Worm (Caenorhabditis elegans): ENCODE data around the gene asp-18.

Gene asp-18

DNA sequence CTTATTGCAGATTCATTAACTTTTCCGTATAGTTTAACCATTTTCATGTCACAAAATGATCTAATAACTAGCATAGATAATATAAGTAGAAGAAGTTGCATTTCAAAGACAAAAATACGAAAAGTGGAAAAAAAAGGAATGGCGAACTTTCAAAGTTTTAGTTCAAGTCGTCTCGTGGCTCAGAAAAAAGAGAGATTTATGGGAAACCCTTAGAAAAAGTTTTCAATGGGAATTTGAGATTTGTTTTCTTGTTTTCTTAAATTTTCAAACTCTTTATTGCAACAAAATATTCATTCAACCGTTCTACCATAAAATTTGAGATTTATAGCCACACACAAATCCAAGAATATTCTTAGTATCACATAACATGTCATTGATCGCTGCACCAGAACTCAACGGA is 10.6 kb upstream of the asp-18 start, which contains the start of gene clec-250:
TSS of gene clec-250 (minus strand) at position 101 of the 400 bp plus-strand sequence.
- TF ChIP-seq F13C5.2 (tag; optimal IDR thresholded peaks at IDR 0.05) (no peak), tra-4 (tag; optimal IDR thresholded peaks at IDR 0.05) (no peak), tbx-37 (GFP tag; conservative IDR thresholded peaks at IDR 0.05) (no peak), B0310.2 (tag; optimal IDR thresholded peaks at IDR 0.05) (no peak), pes-1 (GFP tag; IDR thresholded peaks at IDR 0.05) (no peak), ama-1 (optimal IDR thresholded peaks at IDR 0.05) (no peak), scrt-1 (GFP tag; IDR thresholded peaks at IDR 0.05) (no peak), ceh-36 (tag; optimal IDR thresholded peaks at IDR 0.05) (no peak), ets-7 (tag; optimal IDR thresholded peaks at IDR 0.05) (no peak), aly-1 (tag; optimal IDR thresholded peaks at IDR 0.05) (no peak), ceh-13 (GFP tag; optimal IDR thresholded peaks at IDR 0.05) (no peak), sea-1 (GFP tag; conservative IDR thresholded peaks at IDR 0.05) (no peak), flt-1 (GFP tag; IDR thresholded peaks at IDR 0.05) (no peak), hnd-1 (tag; optimal IDR thresholded peaks at IDR 0.05) (no peak), tbx-11 (GFP tag; IDR thresholded peaks at IDR 0.05) (no peak), hmbx-1 (tag; optimal IDR thresholded peaks at IDR 0.05) (no peak), hmg-4 (GFP tag; optimal IDR thresholded peaks at IDR 0.05) (no peak)

DNA sequence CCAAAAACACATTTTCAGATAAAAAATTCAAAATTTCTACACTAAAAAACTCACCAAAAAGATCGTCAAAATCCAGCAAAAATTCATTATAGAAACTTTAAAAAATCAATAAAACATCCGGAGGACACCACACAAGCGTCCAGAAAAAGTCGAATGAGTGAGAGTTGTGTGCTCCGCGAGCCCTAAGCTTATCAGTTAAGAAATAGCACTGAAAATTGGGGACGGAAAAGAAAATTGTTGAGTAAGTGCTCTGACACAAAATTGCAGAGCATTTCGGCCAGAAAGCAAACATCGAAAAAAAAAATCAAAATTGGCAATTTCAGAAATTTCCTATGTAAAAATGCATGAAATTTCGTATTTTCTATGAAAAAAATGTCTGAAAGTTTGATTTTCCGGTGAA is 6.2 kb upstream of the asp-18 start:
- TF ChIP-seq sea-1 (GFP tag; conservative IDR thresholded peaks at IDR 0.05) (no peak), tbx-11 (GFP tag; IDR thresholded peaks at IDR 0.05) (no peak), tra-4 (tag; optimal IDR thresholded peaks at IDR 0.05) (no peak), ets-7 (tag; optimal IDR thresholded peaks at IDR 0.05) (no peak), ceh-13 (GFP tag; optimal IDR thresholded peaks at IDR 0.05) (no peak), ama-1 (optimal IDR thresholded peaks at IDR 0.05) (no peak), hnd-1 (tag; optimal IDR thresholded peaks at IDR 0.05) (no peak), B0310.2 (tag; optimal IDR thresholded peaks at IDR 0.05) (no peak), hmg-4 (GFP tag; optimal IDR thresholded peaks at IDR 0.05) (no peak), flt-1 (GFP tag; IDR thresholded peaks at IDR 0.05) (no peak), pes-1 (GFP tag; IDR thresholded peaks at IDR 0.05) (no peak)

DNA sequence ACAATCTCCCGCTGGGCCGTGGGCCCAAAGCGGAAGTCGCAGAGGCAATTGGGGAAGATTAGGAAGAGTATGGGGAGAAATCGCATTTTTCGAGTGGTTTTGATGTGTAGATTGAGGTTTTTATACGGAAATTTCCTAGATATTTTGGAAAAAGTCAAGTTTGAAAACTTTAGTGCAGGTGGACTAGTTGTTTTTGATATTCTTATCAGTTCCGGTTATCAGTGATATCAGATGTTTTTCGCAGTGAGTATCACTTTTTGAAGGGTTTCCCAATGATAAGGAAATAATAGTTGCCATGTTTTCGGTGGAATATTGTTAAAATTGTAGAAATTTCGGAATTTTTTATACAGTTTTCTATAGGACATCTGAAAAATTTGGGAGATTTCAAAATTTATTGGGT is 2.9 kb upstream of the asp-18 start, which contains the start of gene scl-20:
TSS of gene scl-20 (minus strand) at position 101 of the 400 bp plus-strand sequence.
- TF ChIP-seq scrt-1 (GFP tag; IDR thresholded peaks at IDR 0.05) (no peak), hmg-4 (GFP tag; optimal IDR thresholded peaks at IDR 0.05) (no peak), B0310.2 (tag; optimal IDR thresholded peaks at IDR 0.05) (no peak), tbx-11 (GFP tag; IDR thresholded peaks at IDR 0.05) (no peak), hmbx-1 (tag; optimal IDR thresholded peaks at IDR 0.05) (no peak), ceh-13 (GFP tag; optimal IDR thresholded peaks at IDR 0.05) (no peak), pes-1 (GFP tag; IDR thresholded peaks at IDR 0.05) (no peak), ets-7 (tag; optimal IDR thresholded peaks at IDR 0.05) (no peak), ama-1 (optimal IDR thresholded peaks at IDR 0.05) (no peak)

DNA sequence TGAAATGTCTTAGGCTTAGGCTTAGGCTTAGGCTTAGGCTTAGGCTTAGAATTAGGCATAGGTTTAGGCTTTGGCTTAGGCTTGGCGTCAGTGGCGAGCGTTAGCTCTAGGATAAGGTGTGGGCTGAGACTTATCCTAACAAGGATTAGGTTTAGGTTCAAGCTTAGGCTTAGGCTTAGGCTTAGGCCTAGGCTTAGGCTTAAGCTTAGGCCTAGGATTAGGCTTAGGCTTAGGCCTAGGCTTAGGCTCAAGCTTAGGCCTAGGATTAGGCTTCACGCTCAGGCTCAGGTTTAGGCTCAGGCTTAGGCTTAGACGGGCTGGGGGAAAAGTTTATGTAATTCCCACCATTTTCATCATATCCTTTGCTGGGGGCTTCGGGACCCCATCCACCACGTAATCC is 2.5 kb upstream of the asp-18 start:
- peak; percentile 88 for TF ChIP-seq ceh-36 (tag; optimal IDR thresholded peaks at IDR 0.05)
- TF ChIP-seq hmbx-1 (tag; optimal IDR thresholded peaks at IDR 0.05): no peak

DNA sequence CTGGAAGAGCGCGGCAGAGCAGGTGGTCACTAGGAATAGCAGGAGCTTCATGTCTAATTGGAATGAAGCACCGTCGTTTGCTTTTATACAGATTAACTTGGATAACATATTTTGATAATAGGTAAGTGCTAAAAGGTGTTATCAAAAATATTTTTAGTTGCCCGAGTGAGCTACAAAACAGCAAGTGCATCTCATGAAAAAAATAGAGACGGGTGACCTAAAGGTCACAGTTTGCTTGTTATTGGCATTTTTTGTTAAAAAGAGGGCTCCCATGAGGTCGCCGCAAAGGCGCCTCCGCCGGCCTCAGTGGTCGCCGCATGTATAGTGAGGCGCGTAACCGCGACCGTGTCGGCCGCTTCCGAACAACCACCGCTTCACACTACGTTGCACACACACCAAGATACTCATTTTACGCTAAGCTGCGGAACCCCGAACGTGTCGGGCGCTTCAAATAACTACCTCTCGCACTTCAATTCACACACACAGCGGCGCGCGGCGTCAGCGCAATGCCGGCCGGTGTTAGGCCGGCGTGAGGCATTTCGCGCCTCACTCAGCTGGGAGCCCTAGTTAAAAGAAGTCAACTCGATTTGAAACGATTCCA is 2.1 kb downstream of the asp-18 start, which contains the start of gene asp-19:
TSS of gene asp-19 (minus strand) at position 51 of the 601 bp plus-strand sequence.
- TF ChIP-seq ceh-13 (GFP tag; optimal IDR thresholded peaks at IDR 0.05) (no peak), sea-1 (GFP tag; conservative IDR thresholded peaks at IDR 0.05) (no peak), hmg-4 (GFP tag; optimal IDR thresholded peaks at IDR 0.05) (no peak), scrt-1 (GFP tag; IDR thresholded peaks at IDR 0.05) (no peak), ama-1 (optimal IDR thresholded peaks at IDR 0.05) (no peak), ceh-36 (tag; optimal IDR thresholded peaks at IDR 0.05) (no peak), pes-1 (GFP tag; IDR thresholded peaks at IDR 0.05) (no peak), hmbx-1 (tag; optimal IDR thresholded peaks at IDR 0.05) (no peak), tbx-37 (GFP tag; conservative IDR thresholded peaks at IDR 0.05) (no peak), ets-7 (tag; optimal IDR thresholded peaks at IDR 0.05) (no peak), F13C5.2 (tag; optimal IDR thresholded peaks at IDR 0.05) (no peak), tra-4 (tag; optimal IDR thresholded peaks at IDR 0.05) (no peak), aly-1 (tag; optimal IDR thresholded peaks at IDR 0.05) (no peak), hnd-1 (tag; optimal IDR thresholded peaks at IDR 0.05) (no peak), tbx-11 (GFP tag; IDR thresholded peaks at IDR 0.05) (no peak), B0310.2 (tag; optimal IDR thresholded peaks at IDR 0.05) (no peak), flt-1 (GFP tag; IDR thresholded peaks at IDR 0.05) (no peak)

DNA sequence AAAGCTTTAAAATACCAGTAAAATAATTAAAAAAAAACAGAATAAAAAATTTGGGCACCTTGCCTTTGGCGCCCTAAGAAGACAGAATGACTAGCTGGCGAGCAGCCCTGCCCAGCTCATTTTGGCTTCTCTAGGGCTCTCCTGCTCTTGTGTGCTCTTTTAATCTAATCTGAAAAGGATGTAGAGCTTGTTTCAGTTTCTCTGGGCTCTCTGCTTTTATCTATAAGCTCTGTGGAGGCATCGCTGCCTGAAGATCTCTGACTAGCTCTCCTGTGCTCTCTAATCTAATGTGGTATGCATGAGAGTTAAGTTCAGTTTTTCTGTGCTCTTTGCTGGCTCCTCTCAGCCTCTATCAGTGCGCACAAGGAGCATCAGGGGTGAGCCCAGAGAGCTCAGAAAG is 5.6 kb downstream of the asp-18 start:
- no peak for TF ChIP-seq ama-1 (optimal IDR thresholded peaks at IDR 0.05)
- no peak for TF ChIP-seq aly-1 (tag; optimal IDR thresholded peaks at IDR 0.05)
- no peak for TF ChIP-seq pes-1 (GFP tag; IDR thresholded peaks at IDR 0.05)
- no peak for TF ChIP-seq tbx-11 (GFP tag; IDR thresholded peaks at IDR 0.05)
- TF ChIP-seq hmg-4 (GFP tag; optimal IDR thresholded peaks at IDR 0.05): no peak

DNA sequence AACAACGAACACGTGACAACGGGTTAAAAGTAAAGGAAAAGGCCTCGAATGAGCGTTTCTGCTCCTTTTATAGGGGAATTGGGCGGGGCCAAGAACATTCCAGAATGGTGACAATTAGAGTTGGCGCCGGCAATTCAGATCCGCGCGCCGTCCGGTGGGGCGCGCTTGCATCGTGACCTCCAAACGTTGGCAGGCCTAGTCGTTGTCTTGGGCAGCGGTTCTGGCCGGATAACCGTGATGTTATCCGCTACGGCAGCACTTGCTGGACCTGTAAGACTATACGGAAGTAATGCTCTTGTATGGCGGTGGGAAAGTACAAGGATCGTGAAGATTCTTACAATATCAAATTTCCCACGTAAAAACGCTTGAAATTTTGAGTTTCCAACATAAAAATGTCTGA is 6.7 kb downstream of the asp-18 start:
- TF ChIP-seq tbx-11 (GFP tag; IDR thresholded peaks at IDR 0.05) (peak; percentile 41; the same call in 1 of the 2 replicates), sea-1 (GFP tag; conservative IDR thresholded peaks at IDR 0.05) (0 out of 2 replicates have a peak, but pooled peaks have one; percentile 46)

DNA sequence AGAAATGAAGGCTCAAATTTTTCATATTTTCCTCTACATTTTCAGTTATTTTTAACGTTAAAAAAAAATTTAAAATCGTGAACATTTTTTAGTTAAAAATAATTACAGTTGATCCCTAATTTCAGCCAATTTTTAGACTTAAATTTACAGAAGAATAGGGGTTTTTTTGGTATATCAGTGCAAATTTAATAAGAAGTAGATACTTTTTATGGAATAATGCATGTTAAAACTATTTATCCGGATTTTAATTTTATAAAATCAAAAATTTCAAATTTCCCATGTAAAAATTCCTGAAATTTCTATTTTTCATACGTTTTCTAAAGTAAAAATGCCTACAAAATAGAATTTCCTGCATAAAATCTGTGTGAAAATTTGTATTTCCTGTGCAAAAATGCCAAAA is 7.4 kb downstream of the asp-18 start:
- TF ChIP-seq ets-7 (tag; optimal IDR thresholded peaks at IDR 0.05) (no peak), tra-4 (tag; optimal IDR thresholded peaks at IDR 0.05) (no peak), tbx-37 (GFP tag; conservative IDR thresholded peaks at IDR 0.05) (no peak), hnd-1 (tag; optimal IDR thresholded peaks at IDR 0.05) (no peak)
